Fruit fly (Drosophila melanogaster) whole organism, embryonic: ENCODE data around the gene CG2157.
A peak's percentile ranks its signal among the peaks of the same experiment; 100 is the strongest.

ENCODE experiments used
- Awh ChIP-seq: fragments of 200-800 bp; sonication (Bioruptor generic); IDR thresholded peaks from 2 replicates; pipeline ENCODE4, ENCODE4 v1.3.6; 2022; ENCODE audit warnings: missing biosample characterization, missing genetic modification characterization
- Bgb ChIP-seq: fragments of 200-800 bp; sonication (Bioruptor generic); IDR thresholded peaks from 2 replicates; pipeline ENCODE4 v1.3.6; 2022; ENCODE audit warnings: missing biosample characterization, missing genetic modification characterization; ENCODE audit not compliant: partially characterized antibody
- CG10431 ChIP-seq: fragments of 200-800 bp; sonication (Bioruptor generic); optimal IDR thresholded peaks from 3 replicates; lab custom pipeline; 2018; ENCODE audit warnings: missing biosample characterization, mild to moderate bottlenecking, missing genetic modification characterization
- CG12219 ChIP-seq: fragments of 200-800 bp; sonication (Bioruptor generic); optimal IDR thresholded peaks from 3 replicates; lab custom pipeline; 2018; ENCODE audit warnings: missing biosample characterization, mild to moderate bottlenecking, missing genetic modification characterization
- CG1233 ChIP-seq: fragments of 200-800 bp; sonication (Bioruptor generic); optimal IDR thresholded peaks from 4 replicates; lab custom pipeline; 2018; ENCODE audit warnings: missing biosample characterization, mild to moderate bottlenecking, missing genetic modification characterization
- CG12659 ChIP-seq: fragments of 200-800 bp; sonication (Bioruptor generic); optimal IDR thresholded peaks from 3 replicates; lab custom pipeline; 2017; ENCODE audit warnings: mild to moderate bottlenecking, missing biosample characterization, missing genetic modification reagents, missing genetic modification characterization
- CG15269 ChIP-seq: fragments of 200-800 bp; sonication (Bioruptor generic); optimal IDR thresholded peaks from 2 replicates; lab custom pipeline; 2018; ENCODE audit warnings: missing biosample characterization, mild to moderate bottlenecking, missing genetic modification characterization, moderate library complexity
- CG15601 ChIP-seq: fragments of 200-800 bp; sonication (Bioruptor generic); optimal IDR thresholded peaks from 3 replicates; lab custom pipeline; 2019; ENCODE audit warnings: missing biosample characterization, mild to moderate bottlenecking, missing genetic modification characterization, moderate library complexity
- CG1647 ChIP-seq: fragments of 200-800 bp; sonication (Bioruptor generic); optimal IDR thresholded peaks from 3 replicates; lab custom pipeline; 2016; ENCODE audit warnings: missing biosample characterization, missing genetic modification characterization
- CG18599 ChIP-seq: fragments of 200-800 bp; sonication (Bioruptor generic); optimal IDR thresholded peaks from 3 replicates; lab custom pipeline; 2017; ENCODE audit warnings: missing biosample characterization, missing genetic modification characterization, mild to moderate bottlenecking, moderate library complexity, missing genetic modification reagents
- CG4282 ChIP-seq: fragments of 200-800 bp; sonication (Bioruptor generic); optimal IDR thresholded peaks from 2 replicates; lab custom pipeline; 2016; ENCODE audit warnings: missing biosample characterization, missing genetic modification characterization
- CG43689 ChIP-seq: fragments of 200-800 bp; sonication (Bioruptor generic); IDR thresholded peaks from 2 replicates; pipeline ENCODE4 v1.3.6; 2022; ENCODE audit warnings: missing biosample characterization, missing genetic modification characterization
- CG4854 ChIP-seq: fragments of 200-800 bp; sonication (Bioruptor generic); optimal IDR thresholded peaks from 2 replicates; lab custom pipeline; 2016; ENCODE audit warnings: missing biosample characterization, missing genetic modification characterization, inconsistent platforms
- CG8924 ChIP-seq: fragments of 200-800 bp; optimal IDR thresholded peaks from 3 replicates; lab custom pipeline; 2019; ENCODE audit warnings: missing biosample characterization, mild to moderate bottlenecking, missing genetic modification characterization, moderate library complexity
- CG8944 ChIP-seq: fragments of 200-800 bp; sonication (Bioruptor generic); optimal IDR thresholded peaks from 3 replicates; lab custom pipeline; 2016; ENCODE audit warnings: missing biosample characterization, missing genetic modification characterization
- CHES-1-like ChIP-seq: fragments of 200-800 bp; sonication (Bioruptor generic); optimal IDR thresholded peaks from 2 replicates; lab custom pipeline; 2016; ENCODE audit warnings: missing biosample characterization, missing genetic modification characterization
- Chrac-16 ChIP-seq: fragments of 200-800 bp; sonication (Bioruptor generic); optimal IDR thresholded peaks from 3 replicates; lab custom pipeline; 2016; ENCODE audit warnings: missing biosample characterization, missing genetic modification characterization
- Dp ChIP-seq: fragments of 200-800 bp; sonication (Bioruptor generic); optimal IDR thresholded peaks from 2 replicates; lab custom pipeline; 2018; ENCODE audit warnings: missing biosample characterization, mild to moderate bottlenecking, missing genetic modification characterization, moderate library complexity
- Dref ChIP-seq: fragments of 200-800 bp; sonication (Bioruptor generic); IDR thresholded peaks from 2 replicates; pipeline ENCODE4 v1.3.6; 2022; ENCODE audit warnings: missing biosample characterization, missing genetic modification characterization
- HmgD ChIP-seq: fragments of 200-800 bp; sonication (Bioruptor generic); optimal IDR thresholded peaks from 3 replicates; lab custom pipeline; 2016; ENCODE audit warnings: missing biosample characterization, missing genetic modification characterization
- HmgZ ChIP-seq: fragments of 200-800 bp; sonication (Bioruptor generic); optimal IDR thresholded peaks from 2 replicates; lab custom pipeline; 2018; ENCODE audit warnings: missing biosample characterization, mild to moderate bottlenecking, missing genetic modification characterization
- Hr51 ChIP-seq, 2 experiments: fragments of 200-800 bp; sonication (Bioruptor generic); optimal IDR thresholded peaks; 2 replicates in 1 of 2; 3 replicates in 1 of 2; lab custom pipeline; 2016 to 2018; ENCODE audit warnings: missing biosample characterization in 2 of 2, missing genetic modification characterization in 2 of 2, mild to moderate bottlenecking in 1 of 2, moderate library complexity in 1 of 2
- Hsf ChIP-seq: fragments of 200-800 bp; sonication (Bioruptor generic); optimal IDR thresholded peaks from 3 replicates; lab custom pipeline; 2016; ENCODE audit warnings: missing biosample characterization, missing genetic modification characterization
- NC2β ChIP-seq: fragments of 200-800 bp; sonication (Bioruptor generic); optimal IDR thresholded peaks from 2 replicates; lab custom pipeline; 2016; ENCODE audit warnings: missing biosample characterization, missing genetic modification characterization
- Oli ChIP-seq: fragments of 200-800 bp; sonication (Bioruptor generic); optimal IDR thresholded peaks from 2 replicates; lab custom pipeline; 2018; ENCODE audit warnings: missing biosample characterization, mild to moderate bottlenecking, missing genetic modification characterization, moderate library complexity
- Ptx1 ChIP-seq: fragments of 200-800 bp; sonication (Bioruptor generic); IDR thresholded peaks from 2 replicates; pipeline ENCODE4 v1.3.6; 2022; ENCODE audit warnings: missing biosample characterization, missing genetic modification characterization
- YL-1 ChIP-seq: fragments of 200-800 bp; sonication (Bioruptor generic); optimal IDR thresholded peaks from 3 replicates; lab custom pipeline; 2017; ENCODE audit warnings: missing biosample characterization, mild to moderate bottlenecking, missing genetic modification characterization
- al ChIP-seq: fragments of 200-800 bp; sonication (Bioruptor generic); IDR thresholded peaks from 2 replicates; pipeline ENCODE4 v1.3.6; 2022; ENCODE audit warnings: missing biosample characterization, missing genetic modification characterization
- bcd ChIP-seq: fragments of 200-800 bp; sonication (Bioruptor generic); optimal IDR thresholded peaks from 2 replicates; lab custom pipeline; 2017; ENCODE audit warnings: missing biosample characterization, mild to moderate bottlenecking, missing genetic modification characterization
- bsh ChIP-seq, 2 experiments: fragments of 200-800 bp; sonication (Bioruptor generic); optimal IDR thresholded peaks; 2 replicates each; lab custom pipeline; 2017 to 2018; ENCODE audit warnings: mild to moderate bottlenecking in 2 of 2, missing biosample characterization in 2 of 2, missing genetic modification characterization in 2 of 2, moderate library complexity in 1 of 2
- cato ChIP-seq: fragments of 200-800 bp; sonication (Bioruptor generic); optimal IDR thresholded peaks from 2 replicates; lab custom pipeline; 2016; ENCODE audit warnings: missing biosample characterization, missing genetic modification characterization, borderline replicate concordance
- chn ChIP-seq: fragments of 200-800 bp; sonication (Bioruptor generic); optimal IDR thresholded peaks from 2 replicates; lab custom pipeline; 2016; ENCODE audit warnings: missing biosample characterization, missing genetic modification characterization
- croc ChIP-seq: fragments of 200-800 bp; sonication (Bioruptor generic); conservative IDR thresholded peaks from 3 replicates; pipeline ENCODE4 v1.3.6; 2022; ENCODE audit warnings: missing biosample characterization, missing genetic modification characterization
- dan ChIP-seq: fragments of 200-800 bp; sonication (Bioruptor generic); IDR thresholded peaks from 2 replicates; pipeline ENCODE4 v1.3.6; 2022; ENCODE audit warnings: missing biosample characterization, missing genetic modification characterization
- dimm ChIP-seq: fragments of 200-800 bp; sonication (Bioruptor generic); IDR thresholded peaks from 2 replicates; pipeline ENCODE4 v1.3.6; 2022; ENCODE audit warnings: missing biosample characterization, missing genetic modification characterization
- dmrt11E ChIP-seq: fragments of 200-800 bp; sonication (Bioruptor generic); optimal IDR thresholded peaks from 3 replicates; lab custom pipeline; 2018; ENCODE audit warnings: missing biosample characterization, mild to moderate bottlenecking, missing genetic modification characterization, moderate library complexity
- ems ChIP-seq: fragments of 200-800 bp; sonication (Bioruptor generic); optimal IDR thresholded peaks from 3 replicates; lab custom pipeline; 2016; ENCODE audit warnings: missing biosample characterization, missing genetic modification characterization
- en ChIP-seq: fragments of 200-800 bp; sonication (Bioruptor generic); optimal IDR thresholded peaks from 2 replicates; lab custom pipeline; 2016; ENCODE audit warnings: missing biosample characterization, missing genetic modification characterization
- eve ChIP-seq, 2 experiments: fragments of >200 bp; optimal IDR thresholded peaks; 2 replicates each; lab custom pipeline; 2017; ENCODE audit warnings: missing biosample characterization in 2 of 2, missing genetic modification characterization in 2 of 2
- fd3F ChIP-seq: fragments of 200-800 bp; sonication (Bioruptor generic); optimal IDR thresholded peaks from 2 replicates; lab custom pipeline; 2018; ENCODE audit warnings: missing biosample characterization, mild to moderate bottlenecking, missing genetic modification characterization, moderate library complexity
- gro ChIP-seq: fragments of 200-800 bp; sonication (Bioruptor generic); optimal IDR thresholded peaks from 2 replicates; lab custom pipeline; 2016; ENCODE audit warnings: missing biosample characterization, missing genetic modification characterization
- ind ChIP-seq: fragments of 200-800 bp; sonication (Bioruptor generic); optimal IDR thresholded peaks from 3 replicates; lab custom pipeline; 2016; ENCODE audit warnings: missing biosample characterization, missing genetic modification characterization
- insv ChIP-seq, 2 experiments: fragments of 200-800 bp; sonication (Bioruptor generic); optimal IDR thresholded peaks; 3 replicates each; lab custom pipeline; 2016 to 2018; ENCODE audit warnings: missing biosample characterization in 2 of 2, missing genetic modification characterization in 2 of 2
- phol ChIP-seq: fragments of 200-800 bp; sonication (Bioruptor generic); optimal IDR thresholded peaks from 3 replicates; lab custom pipeline; 2018; ENCODE audit warnings: missing biosample characterization, mild to moderate bottlenecking, missing genetic modification characterization, moderate library complexity
- pum ChIP-seq: fragments of 200-800 bp; sonication (Bioruptor generic); optimal IDR thresholded peaks from 2 replicates; lab custom pipeline; 2016; ENCODE audit warnings: missing biosample characterization, missing genetic modification characterization
- shn ChIP-seq: fragments of 200-800 bp; sonication (Bioruptor generic); optimal IDR thresholded peaks from 3 replicates; lab custom pipeline; 2016; ENCODE audit warnings: missing biosample characterization, missing genetic modification characterization
- sima ChIP-seq: fragments of 200-800 bp; sonication (Bioruptor generic); optimal IDR thresholded peaks from 2 replicates; lab custom pipeline; 2016; ENCODE audit warnings: missing biosample characterization, missing genetic modification characterization
- sisA ChIP-seq: fragments of 200-800 bp; sonication (Bioruptor generic); IDR thresholded peaks from 2 replicates; pipeline ENCODE4 v1.3.6; 2022; ENCODE audit warnings: missing biosample characterization, missing genetic modification characterization
- tgo ChIP-seq: fragments of 200-800 bp; sonication (Bioruptor generic); IDR thresholded peaks from 3 replicates; pipeline ENCODE4 v1.3.6; 2022; ENCODE audit warnings: missing biosample characterization, missing genetic modification characterization
- wor ChIP-seq: fragments of 200-800 bp; sonication (Bioruptor generic); IDR thresholded peaks from 2 replicates; pipeline ENCODE4 v1.3.6; 2022; ENCODE audit warnings: missing biosample characterization, missing genetic modification characterization
- zf30C ChIP-seq: fragments of 200-800 bp; sonication (Bioruptor generic); optimal IDR thresholded peaks from 3 replicates; lab custom pipeline; 2018; ENCODE audit warnings: missing biosample characterization, mild to moderate bottlenecking, missing genetic modification characterization

The CG2157 gene

DNA sequence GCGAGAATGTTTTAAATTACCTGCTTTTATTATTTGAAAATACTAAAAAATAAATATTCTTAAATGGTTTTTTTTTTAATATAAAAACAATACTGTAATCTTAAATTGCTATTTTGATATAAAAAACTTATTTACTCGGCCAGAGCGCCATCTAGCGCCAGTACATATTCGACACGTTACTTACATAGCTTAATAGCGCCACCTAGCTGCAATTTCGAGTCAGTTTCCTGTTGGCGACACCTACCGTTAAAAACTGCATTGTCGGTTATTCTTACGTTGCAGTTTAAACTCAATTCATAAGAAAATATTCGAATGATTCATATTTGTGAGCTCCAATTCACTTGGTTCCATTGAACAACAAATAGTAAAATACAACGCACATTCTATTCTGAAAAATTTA, 36.7 kb upstream of the CG2157 start (continued):
- TF ChIP-seq croc (GFP tag; lab: Robert Waterston, UW) (0 out of 3 replicates have a peak, but pooled peaks have one; percentile 13), shn (GFP tag; lab: Kevin White, UChicago) (peak; percentile 47), CG18599 (peak; percentile 27), eve (GFP tag; optimal IDR thresholded peaks at IDR 0.05; lab: Kevin White, UChicago) (no peak), YL-1 (GFP tag; lab: Kevin White, UChicago) (peak; percentile 28), CG8944 (GFP tag; lab: Kevin White, UChicago) (peak; percentile 54), HmgD (GFP tag; lab: Kevin White, UChicago) (peak; percentile 30), sima (GFP tag; lab: Kevin White, UChicago) (no peak), CG10431 (peak; percentile 10), CG4854 (GFP tag; lab: Kevin White, UChicago) (peak; percentile 37), NC2β (GFP tag; lab: Kevin White, UChicago) (peak; percentile 58), CG43689 (no peak), Oli (tag; lab: Kevin White, UChicago) (peak; percentile 48), al (peak; percentile 22; the same call in 1 of the 2 replicates), wor (GFP tag; lab: Robert Waterston, UW) (peak; percentile 34; the same call in 1 of the 2 replicates), CG15269 (tag; lab: Kevin White, UChicago) (peak; percentile 61), Hsf (peak; percentile 74), ind (GFP tag; lab: Kevin White, UChicago) (peak; percentile 57), zf30C (GFP tag; lab: Kevin White, UChicago) (no peak), Chrac-16 (peak; percentile 77), HmgZ (peak; percentile 61), Bgb (GFP tag; lab: Robert Waterston, UW) (peak; percentile 71), CG8924 (no peak), ems (GFP tag; lab: Kevin White, UChicago) (peak; percentile 13), Hr51 (GFP tag; optimal IDR thresholded peaks at IDR 0.05; lab: Kevin White, UChicago) (peak; percentile 29 to 60), fd3F (GFP tag; lab: Kevin White, UChicago) (peak; percentile 36), Dref (GFP tag; lab: Robert Waterston, UW) (no peak), dan (GFP tag; lab: Robert Waterston, UW) (no peak), dimm (no peak), CG15601 (tag; lab: Kevin White, UChicago) (peak; percentile 53), bsh (GFP tag; optimal IDR thresholded peaks at IDR 0.05; lab: Kevin White, UChicago) (peak in 1 of 2 experiments; percentile 56), Dp (GFP tag; lab: Kevin White, UChicago) (peak; percentile 13), CG4282 (GFP tag; lab: Kevin White, UChicago) (no peak), Awh (GFP tag; lab: Robert Waterston, UW) (no peak), pum (GFP tag; lab: Kevin White, UChicago) (peak; percentile 70), CG12659 (peak; percentile 55), sisA (GFP tag; lab: Robert Waterston, UW) (peak; percentile 67), CG12219 (peak; percentile 24), CG1647 (GFP tag; lab: Kevin White, UChicago) (peak; percentile 54), dmrt11E (tag; lab: Kevin White, UChicago) (peak; percentile 49), CG1233 (GFP tag; lab: Kevin White, UChicago) (peak; percentile 49), insv (GFP tag; optimal IDR thresholded peaks at IDR 0.05; lab: Kevin White, UChicago) (peak in 1 of 2 experiments; percentile 56), en (GFP tag; lab: Kevin White, UChicago) (peak; percentile 10), tgo (peak; percentile 64; the same call in 2 of the 3 replicates), phol (tag; lab: Kevin White, UChicago) (peak; percentile 58), chn (GFP tag; lab: Kevin White, UChicago) (peak; percentile 53), gro (peak; percentile 43), CHES-1-like (GFP tag; lab: Kevin White, UChicago) (peak; percentile 32), cato (GFP tag; lab: Kevin White, UChicago) (peak; percentile 18), bcd (GFP tag; lab: Kevin White, UChicago) (peak; percentile 67), Ptx1 (GFP tag; lab: Robert Waterston, UW) (peak; percentile 67)
